Fruit fly (Drosophila melanogaster) whole organism, prepupa: Measurements from ENCODE around the gene CG13855.

ENCODE experiments used
- CG11762 ChIP-seq: fragments of 200-800 bp; sonication (Bioruptor generic); optimal IDR thresholded peaks from 3 replicates; lab custom pipeline; 2016; ENCODE audit warnings: missing biosample characterization, missing genetic modification characterization; ENCODE audit not compliant: insufficient read depth
- CG16779 ChIP-seq: fragments of 200-800 bp; sonication (Bioruptor generic); optimal IDR thresholded peaks from 3 replicates; lab custom pipeline; 2017; ENCODE audit warnings: missing biosample characterization, mild to moderate bottlenecking, missing genetic modification characterization
- CG6163 ChIP-seq: fragments of 200-800 bp; sonication (Bioruptor generic); IDR thresholded peaks from 3 replicates; pipeline ENCODE4 v1.3.6; 2022; ENCODE audit warnings: missing biosample characterization, missing genetic modification characterization
- CG8632 ChIP-seq: fragments of 200-800 bp; sonication (Bioruptor generic); optimal IDR thresholded peaks from 3 replicates; lab custom pipeline; 2016; ENCODE audit warnings: missing biosample characterization, missing genetic modification characterization
- Met ChIP-seq: fragments of 200-800 bp; sonication (Bioruptor generic); optimal IDR thresholded peaks from 3 replicates; lab custom pipeline; 2016; ENCODE audit warnings: missing biosample characterization, missing genetic modification characterization
- fd59A ChIP-seq: fragments of 200-800 bp; sonication (Bioruptor generic); optimal IDR thresholded peaks from 2 replicates; lab custom pipeline; 2017; ENCODE audit warnings: missing biosample characterization, mild to moderate bottlenecking, missing genetic modification characterization, missing genetic modification reagents
- lz ChIP-seq: fragments of 200-800 bp; sonication (Bioruptor generic); optimal IDR thresholded peaks from 3 replicates; lab custom pipeline; 2016; ENCODE audit warnings: missing biosample characterization, missing genetic modification characterization

DNA sequence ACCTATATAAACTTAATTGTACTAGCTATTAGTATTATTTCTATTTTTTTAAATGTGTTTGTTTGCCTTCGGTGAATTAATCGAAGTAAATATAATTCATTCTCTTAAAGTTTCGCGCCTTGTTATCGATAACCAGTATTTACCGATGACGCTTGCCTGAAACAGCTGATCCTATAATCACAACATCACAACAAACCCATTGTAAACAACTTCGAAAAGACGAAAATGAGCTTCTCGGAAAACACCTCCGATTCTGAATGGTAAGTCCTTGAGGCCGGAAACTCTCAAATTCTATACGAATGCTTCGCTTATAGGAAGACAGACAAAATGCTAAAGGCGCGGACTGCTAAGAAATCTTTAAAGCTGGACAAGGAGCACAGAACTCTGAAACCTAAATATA, 25.8 kb upstream of the CG13855 start, which contains the start of gene CG34149:
- TF ChIP-seq lz (GFP tag; lab: Kevin White, UChicago) (no peak), CG11762 (GFP tag; lab: Kevin White, UChicago) (no peak), Met (GFP tag; lab: Kevin White, UChicago) (no peak), CG6163 (GFP tag; lab: Robert Waterston, UW) (no peak), CG16779 (tag; lab: Kevin White, UChicago) (no peak), CG8632 (GFP tag; lab: Kevin White, UChicago) (no peak), fd59A (GFP tag; lab: Kevin White, UChicago) (no peak)
